Worm (Caenorhabditis elegans) whole organism, L1 larva: ENCODE data around the gene fbxa-189.

Experiments used
- fkh-8 ChIP-seq: sonication (generic microtip); optimal IDR thresholded peaks from 2 replicates; lab custom pipeline; 2016; ENCODE audit warnings: mild to moderate bottlenecking, missing genetic modification characterization, missing compliant biosample characterization
- lin-14 ChIP-seq: fragments of 200-800 bp; sonication (Bioruptor generic); optimal IDR thresholded peaks from 2 replicates; lab custom pipeline; 2018; ENCODE audit warnings: mild to moderate bottlenecking, missing genetic modification characterization, moderate library complexity, missing compliant biosample characterization
- nhr-237 ChIP-seq: fragments of 150-350 bp; optimal IDR thresholded peaks from 2 replicates; lab custom pipeline; 2014; ENCODE audit warnings: missing biosample characterization, missing genetic modification characterization

DNA sequence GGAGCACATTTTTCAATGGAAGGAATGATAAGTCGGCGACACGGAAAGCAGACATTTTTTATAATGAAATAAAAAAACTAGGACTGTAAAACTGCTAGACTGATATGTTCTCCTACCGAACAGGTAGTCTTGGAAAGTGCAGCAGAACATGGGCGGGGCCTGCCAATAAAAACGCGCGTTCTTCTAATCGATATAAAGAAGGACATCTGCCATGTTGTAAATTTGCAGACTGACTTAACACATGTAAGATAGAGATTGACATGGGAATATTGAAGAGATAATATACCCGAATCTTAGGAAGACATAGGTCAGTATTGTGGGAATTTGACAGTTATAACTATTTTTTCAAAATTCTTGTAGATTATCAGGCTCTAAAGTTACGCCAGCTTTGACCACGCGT lies 17.1 kb upstream of the fbxa-189 start, which contains the start of gene sdz-16:
- no peak for TF ChIP-seq fkh-8 (tag; lab: Kevin White, UChicago)
- no peak for TF ChIP-seq lin-14 (GFP tag; lab: Kevin White, UChicago)
- no peak for TF ChIP-seq nhr-237 (tag; lab: Kevin White, UChicago)
